Worm (Caenorhabditis elegans) whole organism, L2 larva: Measurements from ENCODE around the gene D1054.18.

Source experiments
- F13H6.1 ChIP-seq: sonication (generic microtip); optimal IDR thresholded peaks from 2 replicates; lab custom pipeline; 2016; ENCODE audit warnings: missing genetic modification characterization, missing compliant biosample characterization
- Y55F3AM.14 ChIP-seq: fragments of 200-800 bp; sonication (Bioruptor generic); optimal IDR thresholded peaks from 2 replicates; lab custom pipeline; 2018; ENCODE audit warnings: mild to moderate bottlenecking, missing genetic modification characterization, missing compliant biosample characterization
- blmp-1 ChIP-seq: sonication (generic microtip); optimal IDR thresholded peaks from 2 replicates; lab custom pipeline; 2017; ENCODE audit warnings: missing genetic modification characterization, mild to moderate bottlenecking, missing compliant biosample characterization, antibody characterized with exemption, moderate library complexity; ENCODE audit not compliant: insufficient read depth
- ceh-16 ChIP-seq: fragments of 150-350 bp; optimal IDR thresholded peaks from 2 replicates; lab custom pipeline; 2014; ENCODE audit warnings: missing biosample characterization, missing genetic modification characterization
- elt-1 ChIP-seq: fragments of 150-350 bp; optimal IDR thresholded peaks from 2 replicates; lab custom pipeline; 2014; ENCODE audit warnings: missing biosample characterization, missing genetic modification characterization
- lsy-2 ChIP-seq, 2 experiments: fragments of 150-350 bp in 1 of 2; sonication (generic microtip) in 1 of 2; optimal IDR thresholded peaks; 2 replicates each; lab custom pipeline; 2014 to 2017; ENCODE audit warnings: missing biosample characterization in 2 of 2, missing genetic modification characterization in 2 of 2
- mbf-1 ChIP-seq: sonication (generic microtip); optimal IDR thresholded peaks from 2 replicates; lab custom pipeline; 2017; ENCODE audit warnings: missing biosample characterization, missing genetic modification characterization
- nhr-10 ChIP-seq: sonication (generic microtip); optimal IDR thresholded peaks from 2 replicates; lab custom pipeline; 2017; ENCODE audit warnings: missing biosample characterization, missing genetic modification characterization
- nhr-25 ChIP-seq: fragments of 150-350 bp; sonication (generic microtip); optimal IDR thresholded peaks from 3 replicates; lab custom pipeline; 2014; ENCODE audit warnings: missing biosample characterization, missing genetic modification characterization
- nhr-6 ChIP-seq: fragments of 150-350 bp; optimal IDR thresholded peaks from 2 replicates; lab custom pipeline; 2014; ENCODE audit warnings: missing biosample characterization, missing genetic modification characterization
- nhr-77 ChIP-seq: fragments of 150-350 bp; optimal IDR thresholded peaks from 2 replicates; lab custom pipeline; 2014; ENCODE audit warnings: missing biosample characterization, missing genetic modification characterization
- skn-1 ChIP-seq: sonication (generic microtip); optimal IDR thresholded peaks from 2 replicates; lab custom pipeline; 2017; ENCODE audit warnings: missing biosample characterization, missing genetic modification characterization
- sma-3 ChIP-seq: sonication (generic microtip); optimal IDR thresholded peaks from 2 replicates; lab custom pipeline; 2016; ENCODE audit warnings: missing genetic modification reagents, missing genetic modification characterization, missing compliant biosample characterization
- unc-39 ChIP-seq: fragments of 150-350 bp; optimal IDR thresholded peaks from 2 replicates; lab custom pipeline; 2014; ENCODE audit warnings: missing biosample characterization, missing genetic modification characterization
- unc-55 ChIP-seq: fragments of 150-350 bp; sonication (generic microtip); optimal IDR thresholded peaks from 3 replicates; lab custom pipeline; 2014; ENCODE audit warnings: missing biosample characterization, missing genetic modification reagents, missing genetic modification characterization
- zag-1 ChIP-seq: fragments of 150-350 bp; optimal IDR thresholded peaks from 2 replicates; lab custom pipeline; 2014; ENCODE audit warnings: missing biosample characterization, missing genetic modification characterization
- ztf-11 ChIP-seq: sonication (generic microtip); optimal IDR thresholded peaks from 2 replicates; lab custom pipeline; 2017; ENCODE audit warnings: missing biosample characterization, missing genetic modification characterization

Gene D1054.18

ce11 chrV:10756698-10757097 is 44.3 kb downstream of the D1054.18 start, which contains the start of gene irld-6:
Gene irld-6, minus strand, starts transcription at chrV:10756798.
- TF ChIP-seq nhr-25 (no peak), ceh-16 (tag; lab: Kevin White, UChicago) (no peak), unc-55 (GFP tag; lab: Kevin White, UChicago) (no peak)

DNA sequence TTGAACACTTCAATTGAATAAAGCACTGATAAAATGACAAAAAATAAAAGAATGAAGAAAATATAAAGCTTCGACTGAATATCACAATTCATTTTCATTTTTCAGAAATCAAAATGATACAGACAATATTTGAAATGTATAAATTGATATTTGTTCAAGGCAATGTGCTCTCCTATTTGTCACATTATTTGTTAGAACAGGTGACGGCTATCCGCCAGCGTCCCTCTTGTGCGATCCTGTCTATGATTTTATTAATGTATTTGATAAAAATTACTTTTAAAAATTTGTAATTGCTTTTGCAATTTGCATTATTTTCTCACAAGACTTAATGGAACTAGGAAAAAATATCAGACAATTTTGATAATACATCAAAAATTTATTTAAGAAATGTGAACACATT is 46.9 kb downstream of the D1054.18 start, which contains the start of gene F28H7.7:
Gene F28H7.7 (minus strand): TSS at position 101 of the 400 bp plus-strand sequence.
- TF ChIP-seq F13H6.1 (tag; lab: Kevin White, UChicago) (no peak), nhr-25 (no peak), nhr-77 (tag; lab: Kevin White, UChicago) (no peak), zag-1 (tag; lab: Kevin White, UChicago) (no peak), sma-3 (GFP tag; lab: Kevin White, UChicago) (no peak), nhr-6 (tag; lab: Kevin White, UChicago) (no peak), elt-1 (tag; lab: Kevin White, UChicago) (no peak), mbf-1 (tag; lab: Kevin White, UChicago) (no peak), unc-39 (no peak), skn-1 (no peak), blmp-1 (tag; lab: Kevin White, UChicago) (no peak), ztf-11 (tag; lab: Kevin White, UChicago) (no peak), nhr-10 (tag; lab: Kevin White, UChicago) (no peak), Y55F3AM.14 (GFP tag; lab: Kevin White, UChicago) (no peak), lsy-2 (tag; optimal IDR thresholded peaks at IDR 0.05; lab: Kevin White, UChicago) (no peak)
